Worm (Caenorhabditis elegans) whole organism, L4 larva: ENCODE results near the gene srz-95.

Experiments used
- D1046.2 ChIP-seq: fragments of 200-800 bp; sonication (Bioruptor generic); IDR thresholded peaks from 2 replicates; pipeline ENCODE4 v1.3.6; 2022; ENCODE audit warnings: missing genetic modification characterization, missing compliant biosample characterization
- F26F4.8 ChIP-seq: fragments of 200-800 bp; sonication (Bioruptor generic); conservative IDR thresholded peaks from 2 replicates; pipeline ENCODE4 v1.3.6; 2022; ENCODE audit warnings: missing genetic modification characterization, missing compliant biosample characterization
- F37D6.2 ChIP-seq: sonication (generic microtip); optimal IDR thresholded peaks from 2 replicates; lab custom pipeline; 2016; ENCODE audit warnings: mild to moderate bottlenecking, missing genetic modification characterization, missing compliant biosample characterization
- F49E8.2 ChIP-seq: sonication (generic microtip); optimal IDR thresholded peaks from 2 replicates; lab custom pipeline; 2016; ENCODE audit warnings: missing compliant biosample characterization, mild to moderate bottlenecking, missing genetic modification characterization, borderline replicate concordance
- R02D3.7 ChIP-seq: fragments of 150-350 bp; sonication (generic microtip); optimal IDR thresholded peaks from 3 replicates; lab custom pipeline; 2014; ENCODE audit warnings: missing biosample characterization, missing genetic modification characterization
- T26A8.4 ChIP-seq: fragments of 200-800 bp; sonication (Bioruptor generic); IDR thresholded peaks from 2 replicates; pipeline ENCODE4 v1.3.6; 2022; ENCODE audit warnings: missing genetic modification characterization, missing compliant biosample characterization
- Y48G9A.11 ChIP-seq: fragments of 200-800 bp; sonication (Bioruptor generic); IDR thresholded peaks from 2 replicates; pipeline ENCODE4 v1.3.6; 2022; ENCODE audit warnings: missing genetic modification reagents, missing genetic modification characterization, missing compliant biosample characterization
- Y75B8A.6 ChIP-seq: fragments of 200-800 bp; sonication (Bioruptor generic); IDR thresholded peaks from 2 replicates; pipeline ENCODE4 v1.3.6; 2022; ENCODE audit warnings: missing genetic modification reagents, missing genetic modification characterization, missing compliant biosample characterization
- ZK337.2 ChIP-seq: fragments of 200-800 bp; sonication (Bioruptor generic); IDR thresholded peaks from 2 replicates; pipeline ENCODE4 v1.3.6; 2022; ENCODE audit warnings: missing genetic modification reagents, missing genetic modification characterization, missing compliant biosample characterization
- ZK546.5 ChIP-seq, 2 experiments: sonication (generic microtip); optimal IDR thresholded peaks; 2 replicates each; lab custom pipeline; 2017; ENCODE audit warnings: missing biosample characterization in 2 of 2, missing genetic modification characterization in 2 of 2
- ceh-32 ChIP-seq: sonication (generic microtip); optimal IDR thresholded peaks from 2 replicates; lab custom pipeline; 2016; ENCODE audit warnings: mild to moderate bottlenecking, missing genetic modification characterization, missing compliant biosample characterization; ENCODE audit not compliant: poor library complexity
- ceh-44 ChIP-seq: fragments of 200-800 bp; sonication (Bioruptor generic); IDR thresholded peaks from 2 replicates; pipeline ENCODE4 v1.3.6; 2022; ENCODE audit warnings: missing genetic modification reagents, missing genetic modification characterization, missing compliant biosample characterization
- ces-1 ChIP-seq: fragments of 150-350 bp; sonication (generic microtip); optimal IDR thresholded peaks from 4 replicates; lab custom pipeline; 2014; ENCODE audit warnings: missing biosample characterization, missing genetic modification reagents, missing genetic modification characterization
- cey-2 ChIP-seq: sonication (generic microtip); optimal IDR thresholded peaks from 3 replicates; lab custom pipeline; 2017; ENCODE audit warnings: missing genetic modification characterization, mild to moderate bottlenecking, missing compliant biosample characterization, antibody characterized with exemption, borderline replicate concordance; ENCODE audit not compliant: insufficient read depth
- dmd-6 ChIP-seq: fragments of 200-800 bp; sonication (Bioruptor generic); IDR thresholded peaks from 2 replicates; pipeline ENCODE4 v1.3.6; 2022; ENCODE audit warnings: missing genetic modification reagents, missing genetic modification characterization, missing compliant biosample characterization
- dmd-9 ChIP-seq: fragments of 200-800 bp; sonication (Bioruptor generic); IDR thresholded peaks from 2 replicates; pipeline ENCODE4 v1.3.6; 2022; ENCODE audit warnings: missing genetic modification reagents, missing genetic modification characterization, missing compliant biosample characterization
- dpl-1 ChIP-seq: fragments of 150-350 bp; optimal IDR thresholded peaks from 2 replicates; lab custom pipeline; 2014; ENCODE audit warnings: missing biosample characterization, missing genetic modification reagents, missing genetic modification characterization
- duxl-1 ChIP-seq: sonication (generic microtip); optimal IDR thresholded peaks from 2 replicates; lab custom pipeline; 2016; ENCODE audit warnings: mild to moderate bottlenecking, missing genetic modification characterization, moderate library complexity, missing compliant biosample characterization; ENCODE audit not compliant: poor library complexity
- egl-43 ChIP-seq: fragments of 200-800 bp; sonication (Bioruptor generic); IDR thresholded peaks from 2 replicates; pipeline ENCODE4 v1.3.6; 2022; ENCODE audit warnings: missing genetic modification reagents, missing genetic modification characterization, missing compliant biosample characterization
- fkh-10 ChIP-seq: fragments of 150-350 bp; optimal IDR thresholded peaks from 2 replicates; lab custom pipeline; 2014; ENCODE audit warnings: missing biosample characterization, missing genetic modification reagents, missing genetic modification characterization
- hif-1 ChIP-seq, 2 experiments: sonication (generic microtip); optimal IDR thresholded peaks; 2 replicates each; lab custom pipeline; 2016 to 2017; ENCODE audit warnings: missing compliant biosample characterization in 2 of 2, missing genetic modification characterization in 2 of 2, missing genetic modification reagents in 2 of 2, missing genotype in 2 of 2, mild to moderate bottlenecking in 1 of 2
- lin-13 ChIP-seq: fragments of 150-350 bp; optimal IDR thresholded peaks from 2 replicates; lab custom pipeline; 2014; ENCODE audit warnings: missing biosample characterization, missing genetic modification reagents, missing genetic modification characterization
- lin-15B ChIP-seq: fragments of 150-350 bp; sonication (generic microtip); optimal IDR thresholded peaks from 3 replicates; lab custom pipeline; 2014; ENCODE audit warnings: missing biosample characterization, missing genetic modification characterization
- lin-39 ChIP-seq: fragments of 150-350 bp; optimal IDR thresholded peaks from 2 replicates; lab custom pipeline; 2014; ENCODE audit warnings: missing biosample characterization, missing genetic modification reagents, missing genetic modification characterization
- mxl-3 ChIP-seq: fragments of 200-800 bp; sonication (Bioruptor generic); optimal IDR thresholded peaks from 2 replicates; lab custom pipeline; 2018; ENCODE audit warnings: mild to moderate bottlenecking, missing genetic modification characterization, missing compliant biosample characterization
- nhr-10 ChIP-seq: fragments of 150-350 bp; optimal IDR thresholded peaks from 2 replicates; lab custom pipeline; 2014; ENCODE audit warnings: missing biosample characterization, missing genetic modification characterization
- nhr-111 ChIP-seq: fragments of 200-800 bp; sonication (Bioruptor generic); optimal IDR thresholded peaks from 2 replicates; lab custom pipeline; 2018; ENCODE audit warnings: mild to moderate bottlenecking, missing genetic modification characterization, missing compliant biosample characterization
- nhr-25 ChIP-seq: sonication (generic microtip); optimal IDR thresholded peaks from 2 replicates; lab custom pipeline; 2017; ENCODE audit warnings: missing genetic modification characterization, mild to moderate bottlenecking, missing compliant biosample characterization, antibody characterized with exemption, moderate library complexity, borderline replicate concordance; ENCODE audit not compliant: insufficient read depth
- nhr-28 ChIP-seq: fragments of 150-350 bp; optimal IDR thresholded peaks from 2 replicates; lab custom pipeline; 2014; ENCODE audit warnings: missing biosample characterization, missing genetic modification characterization
- nhr-42 ChIP-seq: fragments of 200-800 bp; sonication (Bioruptor generic); IDR thresholded peaks from 2 replicates; pipeline ENCODE4 v1.3.6; 2022; ENCODE audit warnings: missing genetic modification characterization, missing compliant biosample characterization
- php-3 ChIP-seq: fragments of 200-800 bp; sonication (Bioruptor generic); IDR thresholded peaks from 2 replicates; pipeline ENCODE4 v1.3.6; 2022; ENCODE audit warnings: missing genetic modification reagents, missing genetic modification characterization, missing compliant biosample characterization
- pqm-1 ChIP-seq: sonication (generic microtip); optimal IDR thresholded peaks from 2 replicates; lab custom pipeline; 2017; ENCODE audit warnings: missing biosample characterization, missing genetic modification characterization
- rbr-2 ChIP-seq: sonication (generic microtip); optimal IDR thresholded peaks from 2 replicates; lab custom pipeline; 2016; ENCODE audit warnings: missing genotype, missing genetic modification characterization, missing compliant biosample characterization
- set-16 ChIP-seq: fragments of 200-800 bp; sonication (Bioruptor generic); IDR thresholded peaks from 2 replicates; pipeline ENCODE4 v1.3.6; 2022; ENCODE audit warnings: missing genetic modification reagents, missing genetic modification characterization, missing compliant biosample characterization
- spr-3 ChIP-seq: fragments of 200-800 bp; sonication (Bioruptor generic); optimal IDR thresholded peaks from 2 replicates; lab custom pipeline; 2018; ENCODE audit warnings: mild to moderate bottlenecking, missing genetic modification characterization, missing compliant biosample characterization
- tra-1 ChIP-seq: fragments of 200-800 bp; sonication (Bioruptor generic); IDR thresholded peaks from 2 replicates; pipeline ENCODE4 v1.3.6; 2022; ENCODE audit warnings: missing genetic modification reagents, missing genetic modification characterization, missing compliant biosample characterization
- unc-39 ChIP-seq: sonication (generic microtip); optimal IDR thresholded peaks from 2 replicates; lab custom pipeline; 2017; ENCODE audit warnings: missing biosample characterization, missing genetic modification characterization
- vab-7 ChIP-seq: fragments of 200-800 bp; sonication (Bioruptor generic); IDR thresholded peaks from 2 replicates; pipeline ENCODE4 v1.3.6; 2022; ENCODE audit warnings: missing genetic modification reagents, missing genetic modification characterization, missing compliant biosample characterization
- zag-1 ChIP-seq: fragments of 150-350 bp; optimal IDR thresholded peaks from 2 replicates; lab custom pipeline; 2014; ENCODE audit warnings: missing biosample characterization, missing genetic modification characterization
- zfp-3 ChIP-seq: fragments of 200-800 bp; sonication (Bioruptor generic); conservative IDR thresholded peaks from 2 replicates; pipeline ENCODE4 v1.3.6; 2022; ENCODE audit warnings: missing genetic modification reagents, missing genetic modification characterization, missing compliant biosample characterization
- zip-11 ChIP-seq: fragments of 200-800 bp; sonication (Bioruptor generic); IDR thresholded peaks from 2 replicates; pipeline ENCODE4 v1.3.6; 2022; ENCODE audit warnings: missing genetic modification characterization, missing compliant biosample characterization

Gene srz-95

ce11 chrV:17021361-17021760 is 29.5 kb downstream of the srz-95 start, which contains the start of gene F49H6.12:
TSS of gene F49H6.12 (minus strand) at chrV:17021461.
- TF ChIP-seq Y48G9A.11 (no peak), ZK337.2 (GFP tag; lab: Robert Waterston, UW) (no peak), vab-7 (GFP tag; lab: Robert Waterston, UW) (no peak), nhr-25 (tag; lab: Kevin White, UChicago) (no peak), hif-1 (tag; optimal IDR thresholded peaks at IDR 0.05; lab: Kevin White, UChicago) (no peak), php-3 (GFP tag; lab: Robert Waterston, UW) (no peak), zag-1 (no peak), rbr-2 (no peak), F49E8.2 (tag; lab: Kevin White, UChicago) (no peak), lin-15B (no peak), zfp-3 (GFP tag; lab: Robert Waterston, UW) (no peak)

ce11 chrV:17022100-17022499 is 30.3 kb downstream of the srz-95 start:
- peak; percentile 92 for TF ChIP-seq set-16 (GFP tag; lab: Robert Waterston, UW)
- TF ChIP-seq egl-43 (GFP tag; lab: Robert Waterston, UW), result 0 out of 2 replicates have a peak, but pooled peaks have one; percentile 34
- peak; percentile 36; the same call in 1 of the 2 replicates for TF ChIP-seq nhr-42 (GFP tag; lab: Robert Waterston, UW)

DNA sequence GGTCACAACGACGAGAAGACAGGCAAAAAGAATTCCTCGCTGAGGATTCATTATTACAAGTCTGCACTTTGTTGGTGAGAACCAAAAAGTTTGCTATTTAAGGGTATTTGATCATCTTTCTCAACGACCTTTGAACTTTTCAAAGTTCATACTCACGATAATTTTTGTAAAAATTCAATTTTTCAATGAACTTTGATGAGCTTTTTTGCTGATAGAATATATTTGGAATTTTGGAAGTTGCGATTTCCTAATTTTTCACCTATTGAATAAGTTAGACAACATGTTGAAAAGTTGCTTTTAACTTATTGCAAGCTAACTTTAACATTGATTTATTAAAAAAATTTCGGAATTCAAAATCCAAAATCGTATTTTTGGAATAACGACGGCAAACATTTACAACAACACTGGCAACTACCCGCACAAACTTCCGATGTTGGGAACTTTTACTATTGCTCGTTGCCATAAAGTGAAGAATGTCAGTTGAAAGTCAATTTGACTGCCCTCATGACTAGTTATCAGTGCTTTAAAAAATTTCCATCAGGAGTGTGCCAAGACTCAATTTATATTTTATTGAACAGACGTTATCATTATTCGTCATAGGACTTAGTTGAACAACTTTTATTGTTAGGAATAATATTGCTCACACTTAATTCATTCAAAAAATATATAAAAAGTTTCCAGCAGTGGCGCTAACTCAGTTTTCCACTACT is 30.9 kb downstream of the srz-95 start, which contains the start of the genes F49H6.8 and F49H6.5:
TSS of gene F49H6.8 (minus strand) at position 51 of the 710 bp plus-strand sequence.
TSS of gene F49H6.5 (plus strand) at position 629 of the 710 bp plus-strand sequence.
- no peak for TF ChIP-seq spr-3
- TF ChIP-seq dmd-9, result no peak
- TF ChIP-seq ces-1 (GFP tag; lab: Kevin White, UChicago), result no peak
- TF ChIP-seq pqm-1 (tag; lab: Kevin White, UChicago), result no peak
- no peak for TF ChIP-seq ceh-32 (tag; lab: Kevin White, UChicago)
- TF ChIP-seq T26A8.4, result no peak
- TF ChIP-seq tra-1 (GFP tag; lab: Robert Waterston, UW), result no peak
- TF ChIP-seq dpl-1, result no peak
- no peak for TF ChIP-seq nhr-10 (tag; lab: Kevin White, UChicago)
- TF ChIP-seq egl-43 (GFP tag; lab: Robert Waterston, UW), result no peak
- TF ChIP-seq fkh-10, result no peak
- no peak for TF ChIP-seq hif-1 (tag; optimal IDR thresholded peaks at IDR 0.05; lab: Kevin White, UChicago)
- TF ChIP-seq php-3 (GFP tag; lab: Robert Waterston, UW), result peak; percentile 67; the same call in 1 of the 2 replicates
- TF ChIP-seq nhr-28 (tag; lab: Kevin White, UChicago), result peak; percentile 64
- peak; percentile 52 for TF ChIP-seq dmd-6 (GFP tag; lab: Robert Waterston, UW)
- no peak for TF ChIP-seq zip-11 (GFP tag; lab: Robert Waterston, UW)
- TF ChIP-seq lin-13 (GFP tag; lab: Kevin White, UChicago), result no peak

- no peak for TF ChIP-seq D1046.2 (GFP tag; lab: Robert Waterston, UW)
- TF ChIP-seq Y48G9A.11, result no peak
- no peak for TF ChIP-seq php-3 (GFP tag; lab: Robert Waterston, UW)
- no peak for TF ChIP-seq unc-39 (tag; lab: Kevin White, UChicago)
- no peak for TF ChIP-seq nhr-111 (GFP tag; lab: Kevin White, UChicago)
- no peak for TF ChIP-seq ces-1 (GFP tag; lab: Kevin White, UChicago)
- TF ChIP-seq lin-39 (tag; lab: Kevin White, UChicago), result no peak
- no peak for TF ChIP-seq ZK546.5 (tag; optimal IDR thresholded peaks at IDR 0.05; lab: Kevin White, UChicago)
- no peak for TF ChIP-seq duxl-1 (tag; lab: Kevin White, UChicago)
- no peak for TF ChIP-seq ceh-44 (GFP tag; lab: Robert Waterston, UW)
- no peak for TF ChIP-seq R02D3.7 (tag; lab: Kevin White, UChicago)
- no peak for TF ChIP-seq cey-2 (tag; lab: Kevin White, UChicago)
- TF ChIP-seq mxl-3 (GFP tag; lab: Kevin White, UChicago), result no peak
- no peak for TF ChIP-seq T26A8.4
- TF ChIP-seq nhr-25 (tag; lab: Kevin White, UChicago), result no peak
- no peak for TF ChIP-seq lin-13 (GFP tag; lab: Kevin White, UChicago)
- no peak for TF ChIP-seq F26F4.8 (GFP tag; lab: Robert Waterston, UW)
- TF ChIP-seq F37D6.2 (tag; lab: Kevin White, UChicago), result no peak
- TF ChIP-seq Y75B8A.6 (GFP tag; lab: Robert Waterston, UW), result no peak
- TF ChIP-seq, all 104 proteins: peak for 0
Observed at ce11 chrV:17026289-17026688, 34.5 kb downstream of the srz-95 start, which contains the start of gene F49H6.15. TSS of gene F49H6.15 (minus strand) at chrV:17026389.
